Fruit fly (Drosophila melanogaster): ENCODE results near the gene X11Lbeta.
A peak's percentile ranks its signal among the peaks of the same experiment; 100 is the strongest.

Gene X11Lbeta

dm6 chrX:10740953-10741500 is 113.5 kb downstream of the X11Lbeta start (continued):
- no peak for TF ChIP-seq Hmx (GFP tag; optimal IDR thresholded peaks at IDR 0.05)
- TF ChIP-seq sens (GFP tag) = peak; percentile 67
- no peak for TF ChIP-seq Sox102F (GFP tag; optimal IDR thresholded peaks at IDR 0.05)
- no peak for TF ChIP-seq YL-1 (GFP tag; optimal IDR thresholded peaks at IDR 0.05)
- no peak for TF ChIP-seq Xbp1 (GFP tag; optimal IDR thresholded peaks at IDR 0.05)
- TF ChIP-seq abd-A (tag; optimal IDR thresholded peaks at IDR 0.05) = no peak
- TF ChIP-seq CG12104 (GFP tag; optimal IDR thresholded peaks at IDR 0.05) = no peak
- no peak for TF ChIP-seq CG33557 (GFP tag; optimal IDR thresholded peaks at IDR 0.05)

dm6 chrX:10741754-10742577 is 114.4 kb downstream of the X11Lbeta start:
- TF ChIP-seq ci (GFP tag; IDR thresholded peaks at IDR 0.05) = no peak
- TF ChIP-seq Hand (GFP tag; optimal IDR thresholded peaks at IDR 0.05) = no peak
- TF ChIP-seq CG4360 (GFP tag; IDR thresholded peaks at IDR 0.05) = peak; percentile 72
- no peak for TF ChIP-seq CG6791 (GFP tag; IDR thresholded peaks at IDR 0.05; ENCODE audit: partially characterized antibody)
- no peak for TF ChIP-seq NC2β (GFP tag; optimal IDR thresholded peaks at IDR 0.05)
- TF ChIP-seq Elba2 (GFP tag; optimal IDR thresholded peaks at IDR 0.05) = peak; percentile 30
- no peak for TF ChIP-seq emc (GFP tag; optimal IDR thresholded peaks at IDR 0.05)
- TF ChIP-seq otp (GFP tag; IDR thresholded peaks at IDR 0.05) = no peak
- 0 out of 2 replicates have a peak, but pooled peaks have one; percentile 34 for TF ChIP-seq crol (GFP tag; IDR thresholded peaks at IDR 0.05)
- peak; percentile 85 for TF ChIP-seq sqz (GFP tag; optimal IDR thresholded peaks at IDR 0.05)
- TF ChIP-seq CG1647 (GFP tag; optimal IDR thresholded peaks at IDR 0.05) = no peak
- TF ChIP-seq gcm (GFP tag; optimal IDR thresholded peaks at IDR 0.05) = peak; percentile 70
- TF ChIP-seq sim (GFP tag; IDR thresholded peaks at IDR 0.05) = no peak
- no peak for TF ChIP-seq sug (tag; optimal IDR thresholded peaks at IDR 0.05)
- TF ChIP-seq Trl (optimal IDR thresholded peaks at IDR 0.05) = peak; percentile 10 to 51
- TF ChIP-seq Trl (GFP tag; optimal IDR thresholded peaks at IDR 0.05) = no peak
- no peak for TF ChIP-seq Atf3 (GFP tag; optimal IDR thresholded peaks at IDR 0.05)
- peak; percentile 84 for TF ChIP-seq CG17385 (GFP tag; optimal IDR thresholded peaks at IDR 0.05)
- no peak for TF ChIP-seq CG9876 (GFP tag; optimal IDR thresholded peaks at IDR 0.05)
- TF ChIP-seq CG30431 (GFP tag; optimal IDR thresholded peaks at IDR 0.05) = no peak
- TF ChIP-seq tin (GFP tag; optimal IDR thresholded peaks at IDR 0.05) = no peak
- peak; percentile 58 for TF ChIP-seq CG15479 (GFP tag; optimal IDR thresholded peaks at IDR 0.05)
- TF ChIP-seq CG32767 (GFP tag; IDR thresholded peaks at IDR 0.05) = no peak
- no peak for TF ChIP-seq crp (GFP tag; optimal IDR thresholded peaks at IDR 0.05)
- TF ChIP-seq corto (GFP tag; optimal IDR thresholded peaks at IDR 0.05) = peak; percentile 16
- peak; percentile 2 for TF ChIP-seq psq (GFP tag; optimal IDR thresholded peaks at IDR 0.05)
- TF ChIP-seq Lpt (GFP tag; optimal IDR thresholded peaks at IDR 0.05) = no peak
- no peak for TF ChIP-seq CG4820 (GFP tag; optimal IDR thresholded peaks at IDR 0.05)
- peak in 1 of 2 experiments; percentile 70 for TF ChIP-seq bsh (GFP tag; optimal IDR thresholded peaks at IDR 0.05)
- no peak for TF ChIP-seq Oaz (GFP tag; IDR thresholded peaks at IDR 0.05)
- no peak for TF ChIP-seq CG12071 (GFP tag; optimal IDR thresholded peaks at IDR 0.05)
- peak; percentile 46; the same call in 1 of the 2 replicates for TF ChIP-seq Drgx (GFP tag; IDR thresholded peaks at IDR 0.05)
- TF ChIP-seq nom (GFP tag; optimal IDR thresholded peaks at IDR 0.05) = peak; percentile 74
- no peak for TF ChIP-seq dysf (GFP tag; IDR thresholded peaks at IDR 0.05)
- TF ChIP-seq Antp (GFP tag; optimal IDR thresholded peaks at IDR 0.05) = no peak
- no peak for TF ChIP-seq fd64A (GFP tag; optimal IDR thresholded peaks at IDR 0.05)
- TF ChIP-seq cg (GFP tag; optimal IDR thresholded peaks at IDR 0.05) = peak; percentile 37
- TF ChIP-seq sd (tag; optimal IDR thresholded peaks at IDR 0.05) = no peak
- TF ChIP-seq pros (GFP tag; optimal IDR thresholded peaks at IDR 0.05) = peak; percentile 18
- no peak for TF ChIP-seq CG11560 (tag; IDR thresholded peaks at IDR 0.05)
